Worm (Caenorhabditis elegans) whole organism, mixed stage, embryonic: ENCODE measurements around the gene aexr-2.

Experiments
- bed-3 ChIP-seq: fragments of 200-800 bp; sonication (Bioruptor generic); optimal IDR thresholded peaks from 3 replicates; lab custom pipeline; 2018; ENCODE audit warnings: mild to moderate bottlenecking, missing genetic modification characterization, moderate library complexity, missing compliant biosample characterization
- lsy-2 ChIP-seq: fragments of 150-350 bp; optimal IDR thresholded peaks from 2 replicates; lab custom pipeline; 2014; ENCODE audit warnings: missing biosample characterization, missing genetic modification characterization
- mab-5 ChIP-seq: fragments of 150-350 bp; optimal IDR thresholded peaks from 2 replicates; lab custom pipeline; 2014; ENCODE audit warnings: missing biosample characterization, missing genetic modification characterization
- snpc-4 ChIP-seq: fragments of 150-350 bp; optimal IDR thresholded peaks from 2 replicates; lab custom pipeline; 2014; ENCODE audit warnings: missing biosample characterization, missing genetic modification characterization
- sptf-1 ChIP-seq: sonication (generic microtip); optimal IDR thresholded peaks from 2 replicates; lab custom pipeline; 2017; ENCODE audit warnings: mild to moderate bottlenecking, missing genetic modification characterization, moderate library complexity, missing compliant biosample characterization
- unc-62 ChIP-seq: fragments of 150-350 bp; optimal IDR thresholded peaks from 2 replicates; lab custom pipeline; 2014; ENCODE audit warnings: missing biosample characterization, missing genetic modification reagents, missing genetic modification characterization

DNA sequence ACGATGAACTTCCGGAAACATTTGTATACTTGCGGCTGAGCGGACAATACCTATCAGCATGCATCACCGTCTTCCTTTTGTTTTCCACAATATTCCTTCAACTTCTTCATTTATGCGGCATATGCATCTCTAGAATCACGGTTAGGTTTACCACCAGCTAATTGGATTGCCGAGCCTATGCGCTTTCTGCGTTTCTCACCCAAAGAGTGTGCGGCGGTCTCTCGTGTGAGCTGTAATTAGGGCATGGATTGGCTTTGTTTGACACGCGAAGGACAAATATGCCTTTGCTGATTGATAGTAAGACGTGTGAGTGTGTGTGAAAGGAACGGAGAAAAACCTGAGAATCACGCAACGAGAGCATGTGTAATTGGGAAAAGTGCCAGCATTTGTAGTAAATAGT lies 17.8 kb downstream of the aexr-2 start:
- TF ChIP-seq mab-5 (no peak), sptf-1 (tag; lab: Kevin White, UChicago) (no peak), lsy-2 (tag; lab: Kevin White, UChicago) (no peak), unc-62 (GFP tag; lab: Kevin White, UChicago) (no peak), bed-3 (GFP tag; lab: Kevin White, UChicago) (no peak), snpc-4 (tag; lab: Kevin White, UChicago) (no peak)
